Worm (Caenorhabditis elegans) whole organism, mixed stage, embryonic: ENCODE measurements around the gene T14G10.8.

Experiments used
- M03D4.4 ChIP-seq: sonication (generic microtip); optimal IDR thresholded peaks from 2 replicates; lab custom pipeline; 2017; ENCODE audit warnings: mild to moderate bottlenecking, missing genetic modification characterization, missing compliant biosample characterization
- bed-3 ChIP-seq: fragments of 200-800 bp; sonication (Bioruptor generic); optimal IDR thresholded peaks from 3 replicates; lab custom pipeline; 2018; ENCODE audit warnings: mild to moderate bottlenecking, missing genetic modification characterization, moderate library complexity, missing compliant biosample characterization
- ceh-39 ChIP-seq: fragments of 150-350 bp; optimal IDR thresholded peaks from 2 replicates; lab custom pipeline; 2014; ENCODE audit warnings: missing biosample characterization, missing genetic modification characterization
- ceh-43 ChIP-seq: fragments of 200-800 bp; sonication (Bioruptor generic); optimal IDR thresholded peaks from 2 replicates; lab custom pipeline; 2018; ENCODE audit warnings: mild to moderate bottlenecking, missing genetic modification characterization, moderate library complexity, missing compliant biosample characterization
- ceh-83 ChIP-seq: fragments of 200-800 bp; sonication (Bioruptor generic); optimal IDR thresholded peaks from 2 replicates; lab custom pipeline; 2018; ENCODE audit warnings: mild to moderate bottlenecking, missing genetic modification characterization, missing compliant biosample characterization
- ces-1 ChIP-seq: fragments of 150-350 bp; optimal IDR thresholded peaks from 2 replicates; lab custom pipeline; 2014; ENCODE audit warnings: missing biosample characterization, missing genetic modification reagents, missing genetic modification characterization
- cnd-1 ChIP-seq: fragments of 200-800 bp; sonication (Bioruptor generic); optimal IDR thresholded peaks from 2 replicates; lab custom pipeline; 2018; ENCODE audit warnings: mild to moderate bottlenecking, missing genetic modification characterization, missing compliant biosample characterization
- drap-1 ChIP-seq: fragments of 200-800 bp; sonication (Bioruptor generic); optimal IDR thresholded peaks from 3 replicates; lab custom pipeline; 2018; ENCODE audit warnings: mild to moderate bottlenecking, missing genetic modification characterization, missing compliant biosample characterization
- elt-1 ChIP-seq: sonication (generic microtip); optimal IDR thresholded peaks from 2 replicates; lab custom pipeline; 2017; ENCODE audit warnings: missing genetic modification characterization, mild to moderate bottlenecking, missing compliant biosample characterization, antibody characterized with exemption, moderate library complexity, borderline replicate concordance; ENCODE audit not compliant: insufficient read depth
- elt-3 ChIP-seq: fragments of 150-350 bp; optimal IDR thresholded peaks from 2 replicates; lab custom pipeline; 2014; ENCODE audit warnings: missing biosample characterization, missing genetic modification characterization
- flh-1 ChIP-seq: fragments of 200-800 bp; sonication (Bioruptor generic); optimal IDR thresholded peaks from 2 replicates; lab custom pipeline; 2018; ENCODE audit warnings: mild to moderate bottlenecking, missing genetic modification characterization, moderate library complexity, missing compliant biosample characterization
- ham-2 ChIP-seq: fragments of 200-800 bp; sonication (Bioruptor generic); optimal IDR thresholded peaks from 2 replicates; lab custom pipeline; 2018; ENCODE audit warnings: mild to moderate bottlenecking, missing genetic modification characterization, missing compliant biosample characterization
- lin-13 ChIP-seq: fragments of 150-350 bp; optimal IDR thresholded peaks from 2 replicates; lab custom pipeline; 2014; ENCODE audit warnings: missing biosample characterization, missing genetic modification characterization
- lin-32 ChIP-seq: fragments of 200-800 bp; sonication (Bioruptor generic); optimal IDR thresholded peaks from 2 replicates; lab custom pipeline; 2018; ENCODE audit warnings: mild to moderate bottlenecking, missing genetic modification characterization, missing compliant biosample characterization
- lsy-2 ChIP-seq: fragments of 150-350 bp; optimal IDR thresholded peaks from 2 replicates; lab custom pipeline; 2014; ENCODE audit warnings: missing biosample characterization, missing genetic modification characterization
- mab-5 ChIP-seq: fragments of 150-350 bp; optimal IDR thresholded peaks from 2 replicates; lab custom pipeline; 2014; ENCODE audit warnings: missing biosample characterization, missing genetic modification characterization
- mep-1 ChIP-seq: fragments of 150-350 bp; optimal IDR thresholded peaks from 2 replicates; lab custom pipeline; 2017; ENCODE audit warnings: missing biosample characterization, missing genetic modification reagents, missing genetic modification characterization, inconsistent platforms
- mls-2 ChIP-seq: sonication (generic microtip); optimal IDR thresholded peaks from 2 replicates; lab custom pipeline; 2016; ENCODE audit warnings: mild to moderate bottlenecking, missing genetic modification characterization, moderate library complexity, missing compliant biosample characterization
- nhr-12 ChIP-seq: fragments of 150-350 bp; optimal IDR thresholded peaks from 2 replicates; lab custom pipeline; 2014; ENCODE audit warnings: missing biosample characterization, missing genetic modification characterization
- nhr-2 ChIP-seq: fragments of 150-350 bp; optimal IDR thresholded peaks from 2 replicates; lab custom pipeline; 2014; ENCODE audit warnings: missing biosample characterization, missing genetic modification characterization
- nhr-237 ChIP-seq: fragments of 150-350 bp; optimal IDR thresholded peaks from 2 replicates; lab custom pipeline; 2014; ENCODE audit warnings: missing biosample characterization, missing genetic modification characterization
- nhr-28 ChIP-seq: fragments of 150-350 bp; optimal IDR thresholded peaks from 2 replicates; lab custom pipeline; 2014; ENCODE audit warnings: missing biosample characterization, missing genetic modification characterization
- nhr-76 ChIP-seq: sonication (generic microtip); optimal IDR thresholded peaks from 2 replicates; lab custom pipeline; 2017; ENCODE audit warnings: missing biosample characterization, missing genetic modification characterization
- pha-4 ChIP-seq: fragments of 150-350 bp; optimal IDR thresholded peaks from 2 replicates; lab custom pipeline; 2018; ENCODE audit warnings: missing biosample characterization, missing genetic modification reagents, missing genetic modification characterization
- sem-2 ChIP-seq: fragments of 200-800 bp; sonication (Bioruptor generic); optimal IDR thresholded peaks from 2 replicates; lab custom pipeline; 2018; ENCODE audit warnings: mild to moderate bottlenecking, missing genetic modification characterization, missing compliant biosample characterization
- snpc-4 ChIP-seq: fragments of 150-350 bp; optimal IDR thresholded peaks from 2 replicates; lab custom pipeline; 2014; ENCODE audit warnings: missing biosample characterization, missing genetic modification characterization
- sptf-1 ChIP-seq: sonication (generic microtip); optimal IDR thresholded peaks from 2 replicates; lab custom pipeline; 2017; ENCODE audit warnings: mild to moderate bottlenecking, missing genetic modification characterization, moderate library complexity, missing compliant biosample characterization
- tbx-8 ChIP-seq: fragments of 200-800 bp; sonication (Bioruptor generic); optimal IDR thresholded peaks from 2 replicates; lab custom pipeline; 2018; ENCODE audit warnings: mild to moderate bottlenecking, missing genetic modification characterization, moderate library complexity, missing compliant biosample characterization
- unc-120 ChIP-seq: sonication (generic microtip); optimal IDR thresholded peaks from 2 replicates; lab custom pipeline; 2017; ENCODE audit warnings: missing genetic modification characterization, missing compliant biosample characterization; ENCODE audit not compliant: poor library complexity, severe bottlenecking
- unc-62 ChIP-seq: fragments of 150-350 bp; optimal IDR thresholded peaks from 2 replicates; lab custom pipeline; 2014; ENCODE audit warnings: missing biosample characterization, missing genetic modification reagents, missing genetic modification characterization
- zip-8 ChIP-seq: fragments of 150-350 bp; optimal IDR thresholded peaks from 2 replicates; lab custom pipeline; 2014; ENCODE audit warnings: missing biosample characterization, missing genetic modification characterization
- ztf-11 ChIP-seq: fragments of 150-350 bp; optimal IDR thresholded peaks from 2 replicates; lab custom pipeline; 2014; ENCODE audit warnings: missing biosample characterization, missing genetic modification characterization

Gene T14G10.8

ce11 chrIV:10177779-10178178 lies 31.0 kb upstream of the T14G10.8 start, which contains the start of gene mspn-1:
mspn-1 (plus strand) TSS chrIV:10177968.
- no peak for TF ChIP-seq unc-120 (tag; lab: Kevin White, UChicago)
- no peak for TF ChIP-seq pha-4 (tag; lab: Kevin White, UChicago)
- TF ChIP-seq nhr-2 (tag; lab: Kevin White, UChicago) = no peak
- no peak for TF ChIP-seq ham-2
- no peak for TF ChIP-seq nhr-76 (tag; lab: Kevin White, UChicago)
- no peak for TF ChIP-seq bed-3
- no peak for TF ChIP-seq lin-32
- no peak for TF ChIP-seq lsy-2
- no peak for TF ChIP-seq mep-1 (tag; lab: Kevin White, UChicago)
- TF ChIP-seq ces-1 = no peak
- TF ChIP-seq drap-1 = no peak
- no peak for TF ChIP-seq tbx-8 (GFP tag; lab: Kevin White, UChicago)
- TF ChIP-seq nhr-237 (tag; lab: Kevin White, UChicago) = no peak
- no peak for TF ChIP-seq elt-1 (tag; lab: Kevin White, UChicago)
- TF ChIP-seq sem-2 (GFP tag; lab: Kevin White, UChicago) = no peak
- TF ChIP-seq ceh-39 (tag; lab: Kevin White, UChicago) = no peak
- TF ChIP-seq lin-13 (tag; lab: Kevin White, UChicago) = no peak
- TF ChIP-seq snpc-4 (tag; lab: Kevin White, UChicago) = no peak
- TF ChIP-seq ceh-43 (GFP tag; lab: Kevin White, UChicago) = no peak
- TF ChIP-seq ceh-83 (GFP tag; lab: Kevin White, UChicago) = no peak

DNA sequence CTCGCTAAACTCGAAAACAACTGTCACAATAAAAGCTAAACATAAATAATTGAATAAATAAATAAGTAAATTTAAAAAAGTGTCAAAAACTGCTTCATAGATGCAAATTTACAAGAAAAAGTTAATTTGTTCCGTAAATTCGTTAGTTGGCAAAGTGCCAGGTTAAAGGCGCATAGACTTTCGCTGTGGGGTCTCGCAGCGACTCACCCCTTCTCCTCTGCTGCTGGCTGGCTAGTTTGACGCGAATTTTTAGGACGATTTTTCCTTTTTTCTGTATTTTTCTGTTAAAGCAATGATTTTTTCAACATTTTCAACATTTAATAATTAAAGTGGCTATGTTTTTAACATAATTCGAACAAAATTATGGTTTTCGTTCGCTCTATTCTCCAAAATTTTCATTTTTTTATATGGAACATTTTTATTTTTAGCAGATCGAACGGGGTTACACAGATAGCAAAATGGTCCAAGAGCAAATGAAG lies 29.5 kb upstream of the T14G10.8 start, which contains the start of gene rack-1:
TSS of gene rack-1 (plus strand) at position 429 of the 479 bp plus-strand sequence.
- TF ChIP-seq zip-8 (no peak), mls-2 (no peak), nhr-2 (tag; lab: Kevin White, UChicago) (no peak), mep-1 (tag; lab: Kevin White, UChicago) (peak; percentile 64), nhr-28 (tag; lab: Kevin White, UChicago) (no peak), elt-1 (tag; lab: Kevin White, UChicago) (no peak), unc-62 (GFP tag; lab: Kevin White, UChicago) (peak; percentile 4), lin-32 (no peak), lsy-2 (peak; percentile 59), nhr-12 (tag; lab: Kevin White, UChicago) (no peak), bed-3 (no peak), flh-1 (GFP tag; lab: Kevin White, UChicago) (no peak), mab-5 (tag; lab: Kevin White, UChicago) (no peak), elt-3 (tag; lab: Kevin White, UChicago) (no peak), lin-13 (tag; lab: Kevin White, UChicago) (no peak), ztf-11 (tag; lab: Kevin White, UChicago) (no peak), ceh-39 (tag; lab: Kevin White, UChicago) (peak; percentile 27), nhr-237 (tag; lab: Kevin White, UChicago) (peak; percentile 33), ces-1 (peak; percentile 83), pha-4 (tag; lab: Kevin White, UChicago) (peak; percentile 48)

DNA sequence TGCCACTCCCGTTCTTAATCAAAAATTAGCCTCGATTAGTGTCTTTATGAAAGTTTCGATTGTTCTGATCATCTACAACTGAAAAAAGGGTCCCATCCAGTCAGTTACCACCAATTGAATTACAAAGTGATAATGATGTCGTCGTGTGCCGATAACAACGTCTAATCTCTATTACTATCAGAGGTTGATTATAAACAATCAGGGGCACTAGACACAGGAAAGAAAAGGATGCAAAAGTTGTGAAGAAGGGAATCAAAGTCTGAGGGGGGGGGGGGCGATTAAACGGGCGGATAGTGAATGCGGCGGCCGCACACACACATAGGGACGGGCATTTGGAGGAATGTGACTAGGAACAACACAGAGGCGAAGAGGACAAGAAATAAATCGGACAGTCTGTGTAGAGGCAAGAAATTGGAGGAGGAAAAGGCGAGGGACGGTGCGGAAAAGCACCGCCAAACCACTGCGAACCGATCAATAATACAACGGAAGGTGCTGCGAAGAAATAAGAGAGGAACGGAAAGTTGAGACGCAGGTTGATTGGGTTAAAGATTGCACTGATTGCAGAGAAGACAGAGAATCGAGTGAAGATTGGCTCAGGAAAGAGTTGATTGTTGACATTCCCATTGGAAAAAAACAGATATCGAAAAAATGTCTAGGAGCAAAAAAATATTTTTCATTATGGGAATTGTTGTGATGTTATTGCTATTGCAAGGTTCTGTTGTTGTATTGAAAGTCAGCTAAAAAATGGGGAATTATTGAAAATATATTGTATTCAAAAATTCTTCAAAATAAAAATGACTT lies 28.3 kb upstream of the T14G10.8 start:
- TF ChIP-seq M03D4.4 (tag; lab: Kevin White, UChicago) = peak; percentile 60
- TF ChIP-seq zip-8 = no peak
- TF ChIP-seq ztf-11 (tag; lab: Kevin White, UChicago) = no peak
- peak; percentile 63 for TF ChIP-seq drap-1
- peak; percentile 20 for TF ChIP-seq cnd-1
- TF ChIP-seq nhr-2 (tag; lab: Kevin White, UChicago) = no peak
- TF ChIP-seq nhr-12 (tag; lab: Kevin White, UChicago) = no peak
- TF ChIP-seq mls-2 = peak; percentile 51
- TF ChIP-seq pha-4 (tag; lab: Kevin White, UChicago) = peak; percentile 13
- no peak for TF ChIP-seq unc-62 (GFP tag; lab: Kevin White, UChicago)
- peak; percentile 14 for TF ChIP-seq sptf-1
- peak; percentile 22 for TF ChIP-seq ham-2
- no peak for TF ChIP-seq nhr-76 (tag; lab: Kevin White, UChicago)
- TF ChIP-seq lin-13 (tag; lab: Kevin White, UChicago) = no peak
- TF ChIP-seq ces-1 = no peak
- peak; percentile 9 for TF ChIP-seq unc-120 (tag; lab: Kevin White, UChicago)
- TF ChIP-seq, all 35 proteins: peak for 8
